Worm (Caenorhabditis elegans) whole organism, L2 larva: ENCODE data around the gene R148.5.

ENCODE experiments used
- C34F6.9 ChIP-seq: fragments of 150-350 bp; optimal IDR thresholded peaks from 2 replicates; lab custom pipeline; 2014; ENCODE audit warnings: missing biosample characterization, missing genetic modification characterization
- F13H6.1 ChIP-seq: sonication (generic microtip); optimal IDR thresholded peaks from 2 replicates; lab custom pipeline; 2016; ENCODE audit warnings: missing genetic modification characterization, missing compliant biosample characterization
- R02D3.7 ChIP-seq: fragments of 150-350 bp; optimal IDR thresholded peaks from 2 replicates; lab custom pipeline; 2014; ENCODE audit warnings: missing biosample characterization, missing genetic modification characterization
- ZK546.5 ChIP-seq: sonication (generic microtip); optimal IDR thresholded peaks from 2 replicates; lab custom pipeline; 2017; ENCODE audit warnings: missing biosample characterization, missing genetic modification characterization
- aly-2 ChIP-seq: fragments of 150-350 bp; optimal IDR thresholded peaks from 2 replicates; lab custom pipeline; 2014; ENCODE audit warnings: missing biosample characterization, missing genetic modification characterization
- ama-1 ChIP-seq: fragments of 150-350 bp; optimal IDR thresholded peaks from 2 replicates; lab custom pipeline; 2018; ENCODE audit warnings: inconsistent platforms
- ceh-16 ChIP-seq: fragments of 150-350 bp; optimal IDR thresholded peaks from 2 replicates; lab custom pipeline; 2014; ENCODE audit warnings: missing biosample characterization, missing genetic modification characterization
- ceh-82 ChIP-seq: fragments of 150-350 bp; optimal IDR thresholded peaks from 2 replicates; lab custom pipeline; 2014; ENCODE audit warnings: missing biosample characterization, missing genetic modification characterization
- crh-2 ChIP-seq: sonication (generic microtip); optimal IDR thresholded peaks from 2 replicates; lab custom pipeline; 2017; ENCODE audit warnings: missing biosample characterization, missing genetic modification characterization
- dmd-4 ChIP-seq: sonication (generic microtip); optimal IDR thresholded peaks from 2 replicates; lab custom pipeline; 2017; ENCODE audit warnings: missing biosample characterization, missing genetic modification characterization
- egl-27 ChIP-seq: sonication (generic microtip); optimal IDR thresholded peaks from 3 replicates; lab custom pipeline; 2017; ENCODE audit warnings: missing biosample characterization, missing genetic modification reagents, missing genetic modification characterization
- elt-1 ChIP-seq: fragments of 150-350 bp; optimal IDR thresholded peaks from 2 replicates; lab custom pipeline; 2014; ENCODE audit warnings: missing biosample characterization, missing genetic modification characterization
- elt-3 ChIP-seq: sonication (generic microtip); optimal IDR thresholded peaks from 2 replicates; lab custom pipeline; 2017; ENCODE audit warnings: missing biosample characterization, missing genetic modification characterization
- fos-1 ChIP-seq: fragments of 150-350 bp; optimal IDR thresholded peaks from 2 replicates; lab custom pipeline; 2014; ENCODE audit warnings: missing biosample characterization, missing genetic modification characterization
- lin-11 ChIP-seq: fragments of 150-350 bp; sonication (generic microtip); optimal IDR thresholded peaks from 2 replicates; lab custom pipeline; 2014; ENCODE audit warnings: missing biosample characterization, missing genetic modification characterization, inconsistent platforms, mixed read lengths
- lin-13 ChIP-seq: fragments of 150-350 bp; optimal IDR thresholded peaks from 2 replicates; lab custom pipeline; 2014; ENCODE audit warnings: missing biosample characterization, missing genetic modification reagents, missing genetic modification characterization
- lin-39 ChIP-seq: fragments of 150-350 bp; optimal IDR thresholded peaks from 2 replicates; lab custom pipeline; 2014; ENCODE audit warnings: missing biosample characterization, missing genetic modification reagents, missing genetic modification characterization
- lsy-2 ChIP-seq, 2 experiments: fragments of 150-350 bp in 1 of 2; sonication (generic microtip) in 1 of 2; optimal IDR thresholded peaks; 2 replicates each; lab custom pipeline; 2014 to 2017; ENCODE audit warnings: missing biosample characterization in 2 of 2, missing genetic modification characterization in 2 of 2
- mab-5 ChIP-seq: fragments of 150-350 bp; optimal IDR thresholded peaks from 2 replicates; lab custom pipeline; 2014; ENCODE audit warnings: missing biosample characterization, missing genetic modification characterization
- mbf-1 ChIP-seq: sonication (generic microtip); optimal IDR thresholded peaks from 2 replicates; lab custom pipeline; 2017; ENCODE audit warnings: missing biosample characterization, missing genetic modification characterization
- mdl-1 ChIP-seq, 2 experiments: fragments of 150-350 bp in 1 of 2; sonication (generic microtip) in 1 of 2; optimal IDR thresholded peaks; 2 replicates each; lab custom pipeline; 2017; ENCODE audit warnings: missing biosample characterization in 2 of 2, missing genetic modification characterization in 2 of 2
- nhr-11 ChIP-seq: fragments of 150-350 bp; optimal IDR thresholded peaks from 2 replicates; lab custom pipeline; 2014; ENCODE audit warnings: missing biosample characterization, missing genetic modification characterization
- nhr-12 ChIP-seq: fragments of 150-350 bp; optimal IDR thresholded peaks from 2 replicates; lab custom pipeline; 2014; ENCODE audit warnings: missing biosample characterization, missing genetic modification characterization
- nhr-129 ChIP-seq: fragments of 150-350 bp; optimal IDR thresholded peaks from 2 replicates; lab custom pipeline; 2014; ENCODE audit warnings: missing biosample characterization, missing genetic modification characterization
- nhr-21 ChIP-seq: fragments of 150-350 bp; optimal IDR thresholded peaks from 2 replicates; lab custom pipeline; 2014; ENCODE audit warnings: missing biosample characterization, missing genetic modification characterization
- nhr-23 ChIP-seq: fragments of 150-350 bp; optimal IDR thresholded peaks from 2 replicates; lab custom pipeline; 2014; ENCODE audit warnings: missing biosample characterization, missing genetic modification reagents, missing genetic modification characterization
- nhr-6 ChIP-seq: fragments of 150-350 bp; optimal IDR thresholded peaks from 2 replicates; lab custom pipeline; 2014; ENCODE audit warnings: missing biosample characterization, missing genetic modification characterization
- nhr-77 ChIP-seq: fragments of 150-350 bp; optimal IDR thresholded peaks from 2 replicates; lab custom pipeline; 2014; ENCODE audit warnings: missing biosample characterization, missing genetic modification characterization
- sem-4 ChIP-seq: fragments of 150-350 bp; optimal IDR thresholded peaks from 2 replicates; lab custom pipeline; 2014; ENCODE audit warnings: missing biosample characterization, missing genetic modification reagents, missing genetic modification characterization
- skn-1 ChIP-seq: sonication (generic microtip); optimal IDR thresholded peaks from 2 replicates; lab custom pipeline; 2017; ENCODE audit warnings: missing biosample characterization, missing genetic modification characterization
- sma-9 ChIP-seq, 2 experiments: fragments of 150-350 bp in 1 of 2; sonication (generic microtip) in 1 of 2; optimal IDR thresholded peaks; 2 replicates each; lab custom pipeline; 2014 to 2016; ENCODE audit warnings: missing genetic modification characterization in 2 of 2, mild to moderate bottlenecking in 1 of 2, missing biosample characterization in 1 of 2, missing compliant biosample characterization in 1 of 2, missing genetic modification reagents in 1 of 2, moderate library complexity in 1 of 2
- snpc-4 ChIP-seq: fragments of 150-350 bp; optimal IDR thresholded peaks from 2 replicates; lab custom pipeline; 2014; ENCODE audit warnings: missing biosample characterization, missing genetic modification characterization
- unc-39 ChIP-seq: fragments of 150-350 bp; optimal IDR thresholded peaks from 2 replicates; lab custom pipeline; 2014; ENCODE audit warnings: missing biosample characterization, missing genetic modification characterization
- unc-55 ChIP-seq: fragments of 150-350 bp; sonication (generic microtip); optimal IDR thresholded peaks from 3 replicates; lab custom pipeline; 2014; ENCODE audit warnings: missing biosample characterization, missing genetic modification reagents, missing genetic modification characterization
- unc-62 ChIP-seq: fragments of 150-350 bp; optimal IDR thresholded peaks from 2 replicates; lab custom pipeline; 2014; ENCODE audit warnings: missing biosample characterization, missing genetic modification reagents, missing genetic modification characterization
- zag-1 ChIP-seq: fragments of 150-350 bp; optimal IDR thresholded peaks from 2 replicates; lab custom pipeline; 2014; ENCODE audit warnings: missing biosample characterization, missing genetic modification characterization
- ztf-1 ChIP-seq: fragments of 200-800 bp; sonication (Bioruptor generic); conservative IDR thresholded peaks from 2 replicates; pipeline ENCODE4 v1.3.6; 2022; ENCODE audit warnings: missing genetic modification characterization, missing compliant biosample characterization
- ztf-11 ChIP-seq: sonication (generic microtip); optimal IDR thresholded peaks from 2 replicates; lab custom pipeline; 2017; ENCODE audit warnings: missing biosample characterization, missing genetic modification characterization
- ztf-4 ChIP-seq: fragments of 150-350 bp; optimal IDR thresholded peaks from 2 replicates; lab custom pipeline; 2014; ENCODE audit warnings: missing biosample characterization, missing genetic modification characterization

Gene R148.5

DNA sequence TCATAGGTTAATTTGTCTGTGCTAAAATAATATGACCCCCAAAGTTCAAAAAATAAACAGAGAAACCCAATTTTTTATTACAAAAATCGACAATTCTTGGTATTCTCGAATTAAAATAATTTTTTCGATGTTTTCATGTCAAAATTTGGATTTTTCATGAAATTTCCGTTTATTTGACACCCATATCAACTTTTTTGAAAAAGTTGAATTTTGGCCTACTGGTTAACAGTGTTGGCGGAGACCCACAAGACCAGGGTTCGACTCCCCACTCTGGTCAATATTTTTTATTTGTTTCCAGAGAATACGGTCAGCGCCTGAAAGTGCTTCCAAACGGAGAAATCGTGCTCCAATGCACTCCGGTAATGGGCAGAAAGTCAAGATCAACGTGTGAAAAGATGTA, 26.3 kb downstream of the R148.5 start:
- no peak for TF ChIP-seq lin-13
- no peak for TF ChIP-seq snpc-4 (tag; lab: Kevin White, UChicago)
- no peak for TF ChIP-seq unc-39 (tag; lab: Kevin White, UChicago)
- TF ChIP-seq ztf-4 (tag; lab: Kevin White, UChicago) = no peak
- no peak for TF ChIP-seq aly-2 (tag; lab: Kevin White, UChicago)
- TF ChIP-seq unc-62 (GFP tag; lab: Kevin White, UChicago) = no peak
- no peak for TF ChIP-seq nhr-21 (tag; lab: Kevin White, UChicago)
- no peak for TF ChIP-seq lin-39 (tag; lab: Kevin White, UChicago)
- no peak for TF ChIP-seq mdl-1 (tag; optimal IDR thresholded peaks at IDR 0.05; lab: Kevin White, UChicago)
- TF ChIP-seq fos-1 (tag; lab: Kevin White, UChicago) = no peak
- TF ChIP-seq mbf-1 (tag; lab: Kevin White, UChicago) = no peak
- TF ChIP-seq ztf-1 (GFP tag; lab: Robert Waterston, UW) = no peak
- TF ChIP-seq lsy-2 (tag; optimal IDR thresholded peaks at IDR 0.05; lab: Kevin White, UChicago) = no peak
- TF ChIP-seq ZK546.5 (tag; lab: Kevin White, UChicago) = no peak
- TF ChIP-seq elt-3 (tag; lab: Kevin White, UChicago) = no peak
- no peak for TF ChIP-seq nhr-23 (tag; lab: Kevin White, UChicago)
- no peak for TF ChIP-seq C34F6.9
- TF ChIP-seq egl-27 (tag; lab: Kevin White, UChicago) = no peak
- no peak for TF ChIP-seq unc-55 (GFP tag; lab: Kevin White, UChicago)

DNA sequence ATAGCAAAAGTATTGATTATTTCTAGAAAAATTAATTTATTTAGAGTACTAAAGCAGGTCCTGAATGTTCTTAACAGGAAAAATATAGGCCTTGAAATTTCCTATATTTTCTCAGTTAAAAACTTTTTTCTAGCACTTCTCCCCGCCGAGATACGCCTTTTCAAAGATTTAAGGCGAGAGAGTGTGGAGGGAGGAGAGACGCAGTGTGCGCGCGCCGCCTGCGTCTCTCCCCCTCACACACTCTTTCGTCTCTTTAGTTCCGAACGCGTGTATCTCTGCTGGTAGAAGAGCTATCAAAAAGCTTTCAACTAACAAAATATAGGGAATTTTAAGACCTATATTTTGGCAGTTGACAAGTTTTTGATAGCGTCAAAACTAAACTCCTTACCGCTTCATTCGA, 32.5 kb downstream of the R148.5 start:
- TF ChIP-seq unc-62 (GFP tag; lab: Kevin White, UChicago) = no peak
- no peak for TF ChIP-seq elt-1 (tag; lab: Kevin White, UChicago)
- no peak for TF ChIP-seq mbf-1 (tag; lab: Kevin White, UChicago)
- no peak for TF ChIP-seq ceh-82 (tag; lab: Kevin White, UChicago)
- no peak for TF ChIP-seq ceh-16 (tag; lab: Kevin White, UChicago)
- TF ChIP-seq nhr-77 (tag; lab: Kevin White, UChicago) = no peak
- no peak for TF ChIP-seq nhr-11
- no peak for TF ChIP-seq mab-5 (tag; lab: Kevin White, UChicago)
- TF ChIP-seq nhr-129 (tag; lab: Kevin White, UChicago) = no peak
- TF ChIP-seq sma-9 (GFP tag; optimal IDR thresholded peaks at IDR 0.05; lab: Kevin White, UChicago) = no peak
- TF ChIP-seq sma-9 (tag; optimal IDR thresholded peaks at IDR 0.05; lab: Kevin White, UChicago) = no peak

DNA sequence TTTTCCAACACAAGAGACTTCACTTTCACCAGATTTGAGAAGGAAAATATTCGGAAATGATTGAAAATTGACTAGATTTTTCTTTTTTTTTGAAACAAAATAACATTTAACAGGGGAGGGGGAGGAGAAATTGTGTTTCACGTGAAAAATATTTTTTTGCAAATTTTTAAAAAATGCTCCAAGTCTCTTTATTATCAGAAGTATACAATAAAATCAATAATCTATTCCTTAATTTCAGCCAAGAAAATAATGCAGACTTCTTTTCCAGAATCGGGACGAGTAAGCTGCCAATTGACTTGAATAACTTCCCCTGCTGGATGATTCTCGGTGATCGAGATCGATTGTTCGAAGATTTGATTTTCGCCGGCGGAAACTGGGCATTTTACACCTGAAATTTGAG, 32.9 kb downstream of the R148.5 start, which contains the start of gene R148.7:
Gene R148.7, minus strand, starts transcription at position 101 of the 400 bp plus-strand sequence.
- TF ChIP-seq mbf-1 (tag; lab: Kevin White, UChicago) (no peak), ceh-82 (tag; lab: Kevin White, UChicago) (no peak), skn-1 (tag; lab: Kevin White, UChicago) (no peak), lin-11 (tag; lab: Kevin White, UChicago) (no peak)

DNA sequence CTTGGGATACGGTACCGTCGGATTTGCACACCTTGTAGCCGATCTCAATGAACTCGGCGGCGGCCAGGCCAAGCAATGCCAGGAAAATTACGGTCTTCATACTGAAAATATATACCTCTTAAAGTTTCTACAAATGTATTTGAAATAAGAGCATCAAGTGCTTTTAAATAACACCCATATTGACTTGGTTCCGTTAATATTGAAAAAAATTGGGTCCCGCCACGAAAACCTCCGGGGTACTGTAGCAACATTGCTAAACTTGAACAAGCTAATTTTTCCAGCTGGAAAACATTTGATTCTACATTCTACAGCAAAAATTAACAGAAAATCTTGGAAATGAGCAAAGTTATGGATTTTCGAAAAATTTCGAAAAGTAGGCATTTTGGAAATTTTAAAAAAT, 34.0 kb downstream of the R148.5 start, which contains the start of gene heh-1:
Gene heh-1, minus strand, starts transcription at position 101 of the 400 bp plus-strand sequence.
- TF ChIP-seq zag-1 (tag; lab: Kevin White, UChicago) (no peak), elt-1 (tag; lab: Kevin White, UChicago) (no peak), snpc-4 (tag; lab: Kevin White, UChicago) (no peak), mdl-1 (tag; optimal IDR thresholded peaks at IDR 0.05; lab: Kevin White, UChicago) (no peak)

DNA sequence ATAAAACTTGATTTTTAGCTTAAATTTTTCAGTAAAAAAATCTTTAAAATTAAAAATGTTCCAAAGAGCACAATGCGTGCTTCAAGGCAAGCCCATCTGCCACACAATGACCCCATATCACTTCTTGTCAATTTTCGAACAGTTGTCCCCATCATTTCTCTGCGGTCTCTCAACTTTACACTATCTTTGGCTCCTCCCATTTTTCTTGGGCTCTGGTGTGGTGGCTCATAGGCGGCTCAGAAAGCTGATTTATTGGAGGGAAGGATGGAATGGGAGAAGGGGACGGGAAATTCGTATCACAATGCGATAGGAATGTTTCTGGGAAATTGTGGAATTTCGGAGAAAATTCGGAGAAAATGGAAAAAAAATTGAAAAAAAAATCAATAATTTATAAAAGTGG, 35.1 kb downstream of the R148.5 start:
- TF ChIP-seq lsy-2 (tag; optimal IDR thresholded peaks at IDR 0.05; lab: Kevin White, UChicago) = peak in 1 of 2 experiments; percentile 16
- peak; percentile 43 for TF ChIP-seq nhr-129 (tag; lab: Kevin White, UChicago)
- peak; percentile 13 for TF ChIP-seq F13H6.1 (tag; lab: Kevin White, UChicago)
- TF ChIP-seq nhr-21 (tag; lab: Kevin White, UChicago) = no peak
- TF ChIP-seq mab-5 (tag; lab: Kevin White, UChicago) = peak; percentile 18
- TF ChIP-seq, all 48 proteins: peak for 4

DNA sequence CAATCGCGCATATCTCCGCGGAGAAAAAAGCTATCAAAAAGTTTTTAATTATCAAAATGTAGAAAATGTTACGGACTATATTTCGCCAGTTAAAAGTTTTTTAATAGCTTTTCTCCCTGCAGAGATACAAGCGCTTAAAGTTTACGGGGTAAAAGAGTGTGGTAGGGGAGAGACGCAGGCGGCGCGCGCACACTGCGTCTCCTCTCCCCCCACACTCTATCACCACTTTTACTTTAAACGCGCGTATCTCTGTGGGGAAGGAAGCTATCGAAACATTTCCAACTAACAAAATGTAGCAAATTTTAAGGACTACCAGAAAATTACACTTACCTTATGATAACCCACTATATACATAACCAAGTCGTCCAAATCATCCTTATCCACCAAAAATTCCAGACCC, 38.1 kb downstream of the R148.5 start:
- TF ChIP-seq unc-62 (GFP tag; lab: Kevin White, UChicago) (no peak), nhr-12 (tag; lab: Kevin White, UChicago) (no peak), crh-2 (no peak), snpc-4 (tag; lab: Kevin White, UChicago) (no peak), nhr-129 (tag; lab: Kevin White, UChicago) (no peak), sma-9 (GFP tag; optimal IDR thresholded peaks at IDR 0.05; lab: Kevin White, UChicago) (no peak), sma-9 (tag; optimal IDR thresholded peaks at IDR 0.05; lab: Kevin White, UChicago) (no peak), dmd-4 (tag; lab: Kevin White, UChicago) (no peak), ztf-4 (tag; lab: Kevin White, UChicago) (no peak), R02D3.7 (no peak), nhr-6 (tag; lab: Kevin White, UChicago) (no peak), ztf-11 (tag; lab: Kevin White, UChicago) (no peak), elt-3 (tag; lab: Kevin White, UChicago) (no peak), lin-39 (tag; lab: Kevin White, UChicago) (no peak), egl-27 (tag; lab: Kevin White, UChicago) (no peak), ztf-1 (GFP tag; lab: Robert Waterston, UW) (no peak), ama-1 (no peak), skn-1 (tag; lab: Kevin White, UChicago) (no peak), fos-1 (tag; lab: Kevin White, UChicago) (no peak), sem-4 (no peak)
